Fruit fly (Drosophila melanogaster): ENCODE results near the gene Cht7.

The Cht7 gene

dm6 chr3L:3054851-3055250 is 51.9 kb downstream of the Cht7 start, which contains the start of gene CG16753 (continued):
- TF ChIP-seq CG32767 (GFP tag; IDR thresholded peaks at IDR 0.05), result no peak
- TF ChIP-seq CG4820 (GFP tag; optimal IDR thresholded peaks at IDR 0.05), result no peak
- TF ChIP-seq GATAe (GFP tag; conservative IDR thresholded peaks at IDR 0.05), result no peak
- no peak for TF ChIP-seq CG9817 (tag; optimal IDR thresholded peaks at IDR 0.05)
- no peak for TF ChIP-seq lab (GFP tag; optimal IDR thresholded peaks at IDR 0.05)
- TF ChIP-seq CG6254 (GFP tag; optimal IDR thresholded peaks at IDR 0.05), result no peak
- TF ChIP-seq CG32532 (GFP tag; IDR thresholded peaks at IDR 0.05), result no peak
- peak; percentile 63; the same call in 2 of the 4 replicates for TF ChIP-seq Dll (GFP tag; IDR thresholded peaks at IDR 0.05; ENCODE audit: partially characterized antibody)
- TF ChIP-seq bsh (GFP tag; optimal IDR thresholded peaks at IDR 0.05), result no peak
- TF ChIP-seq CG31365 (tag; optimal IDR thresholded peaks at IDR 0.05), result no peak
- no peak for TF ChIP-seq mam (GFP tag; optimal IDR thresholded peaks at IDR 0.05)
- TF ChIP-seq sob (GFP tag; IDR thresholded peaks at IDR 0.05), result no peak
- no peak for TF ChIP-seq Oaz (GFP tag; IDR thresholded peaks at IDR 0.05)
- no peak for TF ChIP-seq wek (GFP tag; optimal IDR thresholded peaks at IDR 0.05)
- no peak for TF ChIP-seq tx (GFP tag; optimal IDR thresholded peaks at IDR 0.05)
- no peak for TF ChIP-seq Lhr (GFP tag; optimal IDR thresholded peaks at IDR 0.05)
- peak; percentile 52; the same call in 1 of the 3 replicates for TF ChIP-seq vnd (GFP tag; IDR thresholded peaks at IDR 0.05; ENCODE audit: partially characterized antibody)
- peak; percentile 74; the same call in 2 of the 4 replicates for TF ChIP-seq chinmo (GFP tag; IDR thresholded peaks at IDR 0.05; ENCODE audit: partially characterized antibody)
- no peak for TF ChIP-seq disco-r (GFP tag; optimal IDR thresholded peaks at IDR 0.05)
- TF ChIP-seq CG2120 (GFP tag; optimal IDR thresholded peaks at IDR 0.05), result no peak
- no peak for TF ChIP-seq Sry-β (GFP tag; optimal IDR thresholded peaks at IDR 0.05)
- TF ChIP-seq wdn (GFP tag; IDR thresholded peaks at IDR 0.05), result no peak
- TF ChIP-seq CG17802 (tag; optimal IDR thresholded peaks at IDR 0.05), result no peak
- no peak for TF ChIP-seq CG1233 (GFP tag; optimal IDR thresholded peaks at IDR 0.05)
- no peak for TF ChIP-seq ERR (GFP tag; optimal IDR thresholded peaks at IDR 0.05)
- no peak for TF ChIP-seq CG11696 (GFP tag; IDR thresholded peaks at IDR 0.05)
- TF ChIP-seq CG6813 (GFP tag; optimal IDR thresholded peaks at IDR 0.05), result no peak
- TF ChIP-seq Hey (tag; optimal IDR thresholded peaks at IDR 0.05), result no peak
- peak; percentile 82 for TF ChIP-seq CG6791 (GFP tag; IDR thresholded peaks at IDR 0.05; ENCODE audit: partially characterized antibody)
- TF ChIP-seq TFAM (GFP tag; optimal IDR thresholded peaks at IDR 0.05), result no peak
- no peak for TF ChIP-seq ab (GFP tag; optimal IDR thresholded peaks at IDR 0.05)
- no peak for TF ChIP-seq CG12071 (GFP tag; optimal IDR thresholded peaks at IDR 0.05)
- no peak for TF ChIP-seq kay (GFP tag; optimal IDR thresholded peaks at IDR 0.05)
- TF ChIP-seq CG10274 (GFP tag; optimal IDR thresholded peaks at IDR 0.05), result no peak
- peak; percentile 17 for TF ChIP-seq CG10267 (tag; optimal IDR thresholded peaks at IDR 0.05)
- TF ChIP-seq tna (GFP tag; IDR thresholded peaks at IDR 0.05; ENCODE audit: partially characterized antibody), result peak; percentile 73
- TF ChIP-seq CG8290 (GFP tag; optimal IDR thresholded peaks at IDR 0.05), result no peak
- TF ChIP-seq CG8290 (tag; optimal IDR thresholded peaks at IDR 0.05), result peak in 1 of 2 experiments; percentile 7
- TF ChIP-seq klu (GFP tag; IDR thresholded peaks at IDR 0.05), result no peak
- no peak for TF ChIP-seq CG34376 (GFP tag; optimal IDR thresholded peaks at IDR 0.05)
- no peak for TF ChIP-seq corto (GFP tag; optimal IDR thresholded peaks at IDR 0.05)
- TF ChIP-seq ase (GFP tag; IDR thresholded peaks at IDR 0.05), result no peak
- TF ChIP-seq Hr78 (GFP tag; optimal IDR thresholded peaks at IDR 0.05), result no peak
- no peak for TF ChIP-seq ewg (GFP tag; optimal IDR thresholded peaks at IDR 0.05)
- TF ChIP-seq Ets97D (GFP tag; optimal IDR thresholded peaks at IDR 0.05), result no peak
- no peak for TF ChIP-seq chm (GFP tag; IDR thresholded peaks at IDR 0.05)
- no peak for TF ChIP-seq CG17568 (GFP tag; optimal IDR thresholded peaks at IDR 0.05)
- no peak for TF ChIP-seq CG14050 (GFP tag; IDR thresholded peaks at IDR 0.05)
- TF ChIP-seq kni (GFP tag; optimal IDR thresholded peaks at IDR 0.05), result no peak
- no peak for TF ChIP-seq Camta (GFP tag; optimal IDR thresholded peaks at IDR 0.05)

Measured in whole organism, embryonic.